Worm (Caenorhabditis elegans) whole organism, L2 larva: ENCODE measurements around the gene bgnt-1.4.

Experiments used
- F13H6.1 ChIP-seq: sonication (generic microtip); optimal IDR thresholded peaks from 2 replicates; lab custom pipeline; 2016; ENCODE audit warnings: missing genetic modification characterization, missing compliant biosample characterization
- ceh-82 ChIP-seq: fragments of 150-350 bp; optimal IDR thresholded peaks from 2 replicates; lab custom pipeline; 2014; ENCODE audit warnings: missing biosample characterization, missing genetic modification characterization
- lsy-2 ChIP-seq, 2 experiments: fragments of 150-350 bp in 1 of 2; sonication (generic microtip) in 1 of 2; optimal IDR thresholded peaks; 2 replicates each; lab custom pipeline; 2014 to 2017; ENCODE audit warnings: missing biosample characterization in 2 of 2, missing genetic modification characterization in 2 of 2
- unc-62 ChIP-seq: fragments of 150-350 bp; optimal IDR thresholded peaks from 2 replicates; lab custom pipeline; 2014; ENCODE audit warnings: missing biosample characterization, missing genetic modification reagents, missing genetic modification characterization

DNA sequence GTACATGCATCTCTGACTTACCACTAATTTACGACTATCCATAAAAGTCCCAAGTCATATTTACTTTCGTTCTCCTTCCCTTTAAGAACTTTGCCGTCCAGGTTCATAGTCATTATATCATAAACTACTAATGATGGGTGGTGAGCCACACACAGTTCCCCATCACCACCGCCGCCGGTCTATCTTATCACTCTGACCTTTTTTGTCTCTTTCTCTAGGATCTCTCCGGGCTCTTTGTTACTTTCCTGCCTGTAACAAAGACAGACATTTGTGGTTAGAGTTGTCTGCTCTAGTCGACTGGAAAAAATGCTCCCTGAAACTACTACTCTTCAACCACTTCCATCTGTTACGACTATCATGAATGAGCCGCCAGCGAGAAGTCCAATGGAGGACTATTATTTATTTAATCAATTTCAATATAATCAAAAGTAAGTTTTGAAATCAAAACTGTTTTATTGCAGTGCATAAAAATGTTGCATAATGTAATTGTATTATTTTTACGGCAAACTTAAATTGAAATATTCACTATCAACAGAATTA is 9.7 kb downstream of the bgnt-1.4 start, which contains the start of gene elt-7:
- TF ChIP-seq ceh-82 (tag; lab: Kevin White, UChicago): no peak
- TF ChIP-seq unc-62 (GFP tag; lab: Kevin White, UChicago): no peak
- TF ChIP-seq lsy-2 (tag; optimal IDR thresholded peaks at IDR 0.05; lab: Kevin White, UChicago): no peak
- no peak for TF ChIP-seq F13H6.1 (tag; lab: Kevin White, UChicago)
